Worm (Caenorhabditis elegans): ENCODE data around the gene ins-6.

The ins-6 gene

ce11 chrII:6045048-6045447, 44.8 kb downstream of the ins-6 start, which contains the start of gene R12C12.5:
R12C12.5 (minus strand) TSS chrII:6045148.
- no peak for TF ChIP-seq egl-43 (GFP tag; IDR thresholded peaks at IDR 0.05)
- no peak for TF ChIP-seq mdl-1 (tag; optimal IDR thresholded peaks at IDR 0.05)
- no peak for TF ChIP-seq pqm-1 (tag; optimal IDR thresholded peaks at IDR 0.05)
- TF ChIP-seq mes-2 (tag; optimal IDR thresholded peaks at IDR 0.05; ENCODE audit: poor library complexity, severe bottlenecking): no peak
- TF ChIP-seq dmd-8 (GFP tag; IDR thresholded peaks at IDR 0.05): no peak
- TF ChIP-seq spr-1 (tag; optimal IDR thresholded peaks at IDR 0.05): no peak
- TF ChIP-seq Y48G9A.11 (GFP tag; IDR thresholded peaks at IDR 0.05): no peak
- no peak for TF ChIP-seq ZK337.2 (GFP tag; IDR thresholded peaks at IDR 0.05)
- no peak for TF ChIP-seq gei-8 (GFP tag; optimal IDR thresholded peaks at IDR 0.05)
- no peak for TF ChIP-seq zag-1 (tag; optimal IDR thresholded peaks at IDR 0.05)
- no peak for TF ChIP-seq madf-5 (GFP tag; IDR thresholded peaks at IDR 0.05)
- TF ChIP-seq T20F7.1 (GFP tag; optimal IDR thresholded peaks at IDR 0.05): no peak
- no peak for TF ChIP-seq ceh-62 (tag; optimal IDR thresholded peaks at IDR 0.05)
- no peak for TF ChIP-seq jun-1 (tag; optimal IDR thresholded peaks at IDR 0.05)
- no peak for TF ChIP-seq aly-2 (tag; optimal IDR thresholded peaks at IDR 0.05)

- TF ChIP-seq daf-19 (GFP tag; conservative IDR thresholded peaks at IDR 0.05) (no peak), mes-2 (tag; optimal IDR thresholded peaks at IDR 0.05; ENCODE audit: poor library complexity, severe bottlenecking) (peak; percentile 56), mxl-3 (GFP tag; optimal IDR thresholded peaks at IDR 0.05) (no peak), madf-5 (GFP tag; IDR thresholded peaks at IDR 0.05) (no peak), lsy-2 (tag; optimal IDR thresholded peaks at IDR 0.05) (peak in 1 of 2 experiments; percentile 31), zfp-3 (GFP tag; conservative IDR thresholded peaks at IDR 0.05) (no peak), sdz-12 (GFP tag; optimal IDR thresholded peaks at IDR 0.05) (no peak), hmg-1.1 (GFP tag; IDR thresholded peaks at IDR 0.05) (peak; percentile 46; the same call in 1 of the 2 replicates), ces-1 (GFP tag; optimal IDR thresholded peaks at IDR 0.05) (no peak), aha-1 (tag) (peak; percentile 54), hlh-30 (tag; optimal IDR thresholded peaks at IDR 0.05; ENCODE audit: insufficient read depth) (peak; percentile 13), daf-16 (GFP tag; optimal IDR thresholded peaks at IDR 0.05) (no peak), daf-16 (tag; optimal IDR thresholded peaks at IDR 0.05) (no peak), unc-62 (GFP tag; optimal IDR thresholded peaks at IDR 0.05 in 1 of 2) (peak in 1 of 2 experiments; percentile 62), unc-62 (tag; optimal IDR thresholded peaks at IDR 0.05) (no peak), dmd-8 (GFP tag; IDR thresholded peaks at IDR 0.05) (no peak)
These were observed 45.9 kb downstream of the ins-6 start for ce11 chrII:6046023-6046631.

- peak; percentile 44; the same call in 1 of the 2 replicates for TF ChIP-seq tra-1 (GFP tag; IDR thresholded peaks at IDR 0.05)
- no peak for TF ChIP-seq unc-39 (tag; optimal IDR thresholded peaks at IDR 0.05)
- TF ChIP-seq jun-1 (tag; optimal IDR thresholded peaks at IDR 0.05): peak; percentile 4
- TF ChIP-seq F10B5.3 (tag; optimal IDR thresholded peaks at IDR 0.05): peak; percentile 75
- TF ChIP-seq madf-9 (GFP tag; conservative IDR thresholded peaks at IDR 0.05): 0 out of 2 replicates have a peak, but pooled peaks have one; percentile 37
- peak; percentile 78 for TF ChIP-seq dve-1 (tag; optimal IDR thresholded peaks at IDR 0.05; ENCODE audit: insufficient read depth)
- no peak for TF ChIP-seq daf-19 (GFP tag; conservative IDR thresholded peaks at IDR 0.05)
- TF ChIP-seq ama-1 (optimal IDR thresholded peaks at IDR 0.05): no peak
- TF ChIP-seq R02D3.7 (tag; optimal IDR thresholded peaks at IDR 0.05): no peak
- TF ChIP-seq mep-1 (tag; optimal IDR thresholded peaks at IDR 0.05): peak; percentile 87
- peak; percentile 94 for TF ChIP-seq mes-2 (tag; optimal IDR thresholded peaks at IDR 0.05; ENCODE audit: poor library complexity, severe bottlenecking)
- no peak for TF ChIP-seq ceh-62 (tag; optimal IDR thresholded peaks at IDR 0.05)
- peak; percentile 57; the same call in 1 of the 2 replicates for TF ChIP-seq pha-4 (GFP tag; IDR thresholded peaks at IDR 0.05)
- TF ChIP-seq pha-4 (tag; optimal IDR thresholded peaks at IDR 0.05): peak; percentile 69
- TF ChIP-seq ceh-28 (tag; optimal IDR thresholded peaks at IDR 0.05): no peak
- peak; percentile 9 for TF ChIP-seq zip-2 (tag; optimal IDR thresholded peaks at IDR 0.05)
- no peak for TF ChIP-seq madf-5 (GFP tag; IDR thresholded peaks at IDR 0.05)
- peak; percentile 71; the same call in 1 of the 2 replicates for TF ChIP-seq arid-1 (GFP tag; conservative IDR thresholded peaks at IDR 0.05)
- peak; percentile 13 for TF ChIP-seq zfp-2 (tag; optimal IDR thresholded peaks at IDR 0.05)
- peak; percentile 56 for TF ChIP-seq F37D6.2 (tag; optimal IDR thresholded peaks at IDR 0.05)
- TF ChIP-seq Y5F2A.4 (GFP tag; optimal IDR thresholded peaks at IDR 0.05): no peak
- peak in 1 of 2 experiments; percentile 92 for TF ChIP-seq lsy-2 (tag; optimal IDR thresholded peaks at IDR 0.05)
- no peak for TF ChIP-seq nhr-10 (tag; optimal IDR thresholded peaks at IDR 0.05)
- TF ChIP-seq nhr-102 (tag; optimal IDR thresholded peaks at IDR 0.05): peak; percentile 86
- TF ChIP-seq nhr-77 (tag; optimal IDR thresholded peaks at IDR 0.05): peak; percentile 32
These were observed 47.5 kb downstream of the ins-6 start, which contains the start of the genes R12C12.6 and ran-5 for ce11 chrII:6047639-6048159. R12C12.6 (minus strand) TSS chrII:6047867. ran-5 (plus strand) TSS chrII:6048109.

Measured in whole organism, L4 larva.